Worm (Caenorhabditis elegans): ENCODE measurements around the gene Y110A2AL.6.

- TF ChIP-seq lin-13 (GFP tag; optimal IDR thresholded peaks at IDR 0.05), result no peak
- TF ChIP-seq aly-2 (tag; optimal IDR thresholded peaks at IDR 0.05), result no peak
- TF ChIP-seq unc-130 (tag; optimal IDR thresholded peaks at IDR 0.05), result no peak
- TF ChIP-seq isw-1 (GFP tag; IDR thresholded peaks at IDR 0.05), result no peak
- TF ChIP-seq unc-86 (tag; optimal IDR thresholded peaks at IDR 0.05), result no peak
- no peak for TF ChIP-seq zag-1 (tag; optimal IDR thresholded peaks at IDR 0.05)
- no peak for TF ChIP-seq skn-1 (tag; optimal IDR thresholded peaks at IDR 0.05)
- TF ChIP-seq sptf-1 (tag; optimal IDR thresholded peaks at IDR 0.05), result no peak
- TF ChIP-seq lin-15B (tag; optimal IDR thresholded peaks at IDR 0.05), result no peak
- no peak for TF ChIP-seq lin-39 (tag; optimal IDR thresholded peaks at IDR 0.05)
Observed at ce11 chrII:2858851-2859250, 17.4 kb upstream of the Y110A2AL.6 start.
